Fruit fly (Drosophila melanogaster) S2 (cell line): ENCODE results near the gene Rel.

Experiments
- CG8478 ChIP-seq: fragments of >200 bp; optimal IDR thresholded peaks from 2 replicates; lab custom pipeline; 2018
- CTCF ChIP-seq, 2 experiments: fragments of >200 bp; optimal IDR thresholded peaks; 2 replicates each; lab custom pipeline; 2018

Rel gene

dm6 chr3R:9055119-9056105, 7.6 kb upstream of the Rel start:
- no peak for TF ChIP-seq CTCF (optimal IDR thresholded peaks at IDR 0.05; lab: Kevin White, UChicago)
- TF ChIP-seq CG8478: no peak

- TF ChIP-seq CG8478 (no peak), CTCF (optimal IDR thresholded peaks at IDR 0.05; lab: Kevin White, UChicago) (no peak)
Observed at dm6 chr3R:9054442-9055118, 6.8 kb upstream of the Rel start.

dm6 chr3R:9053850-9054441, 6.2 kb upstream of the Rel start:
- no peak for TF ChIP-seq CG8478
- TF ChIP-seq CTCF (optimal IDR thresholded peaks at IDR 0.05; lab: Kevin White, UChicago): no peak

- TF ChIP-seq CG8478 (no peak), CTCF (optimal IDR thresholded peaks at IDR 0.05; lab: Kevin White, UChicago) (no peak)
Observed at dm6 chr3R:9053021-9053420, 5.2 kb upstream of the Rel start.

dm6 chr3R:9051937-9052680, 4.3 kb upstream of the Rel start, which contains the start of gene Kdm2:
TSS of gene Kdm2 (plus strand) at chr3R:9052495.
- TF ChIP-seq CTCF (optimal IDR thresholded peaks at IDR 0.05; lab: Kevin White, UChicago) (no peak), CG8478 (no peak)

dm6 chr3R:9050519-9051119, 2.8 kb upstream of the Rel start, which contains the start of gene Nmdmc:
TSS of gene Nmdmc (minus strand) at chr3R:9050555.
- TF ChIP-seq CTCF (optimal IDR thresholded peaks at IDR 0.05; lab: Kevin White, UChicago): no peak
- no peak for TF ChIP-seq CG8478

dm6 chr3R:9049091-9049981, 1.6 kb upstream of the Rel start:
- TF ChIP-seq CG8478 (no peak), CTCF (optimal IDR thresholded peaks at IDR 0.05; lab: Kevin White, UChicago) (no peak)

dm6 chr3R:9048466-9049072, 792 bp upstream of the Rel start, which contains the start of gene Mst85C:
TSS of gene Mst85C (plus strand) at chr3R:9048645.
- no peak for TF ChIP-seq CTCF (optimal IDR thresholded peaks at IDR 0.05; lab: Kevin White, UChicago)
- no peak for TF ChIP-seq CG8478

- no peak for TF ChIP-seq CTCF (optimal IDR thresholded peaks at IDR 0.05; lab: Kevin White, UChicago)
- TF ChIP-seq CG8478: no peak
Observed at dm6 chr3R:9046954-9047353, 823 bp downstream of the Rel start.

dm6 chr3R:9045733-9046132, 2.0 kb downstream of the Rel start:
- TF ChIP-seq CG8478: no peak
- no peak for TF ChIP-seq CTCF (optimal IDR thresholded peaks at IDR 0.05; lab: Kevin White, UChicago)

dm6 chr3R:9043610-9044009, 4.2 kb downstream of the Rel start:
- TF ChIP-seq CTCF (optimal IDR thresholded peaks at IDR 0.05; lab: Kevin White, UChicago) (no peak), CG8478 (no peak)

- TF ChIP-seq CG8478 (no peak), CTCF (optimal IDR thresholded peaks at IDR 0.05; lab: Kevin White, UChicago) (no peak)
Observed at dm6 chr3R:9039448-9039847, 8.3 kb downstream of the Rel start, which contains the start of gene neur. TSS of gene neur (minus strand) at chr3R:9039471.

- TF ChIP-seq CTCF (optimal IDR thresholded peaks at IDR 0.05; lab: Kevin White, UChicago) (no peak), CG8478 (no peak)
Observed at dm6 chr3R:9038652-9039051, 9.1 kb downstream of the Rel start, which contains the start of gene hyx. TSS of gene hyx (plus strand) at chr3R:9038760.
